Worm (Caenorhabditis elegans) whole organism, L2 larva: ENCODE measurements around the gene Y43F4B.10.

ENCODE experiments used
- C34F6.9 ChIP-seq: fragments of 150-350 bp; optimal IDR thresholded peaks from 2 replicates; lab custom pipeline; 2014; ENCODE audit warnings: missing biosample characterization, missing genetic modification characterization
- F13H6.1 ChIP-seq: sonication (generic microtip); optimal IDR thresholded peaks from 2 replicates; lab custom pipeline; 2016; ENCODE audit warnings: missing genetic modification characterization, missing compliant biosample characterization
- Y55F3AM.14 ChIP-seq: fragments of 200-800 bp; sonication (Bioruptor generic); optimal IDR thresholded peaks from 2 replicates; lab custom pipeline; 2018; ENCODE audit warnings: mild to moderate bottlenecking, missing genetic modification characterization, missing compliant biosample characterization
- alr-1 ChIP-seq: fragments of 150-350 bp; optimal IDR thresholded peaks from 2 replicates; lab custom pipeline; 2014; ENCODE audit warnings: missing biosample characterization, missing genetic modification characterization
- aly-2 ChIP-seq: fragments of 150-350 bp; optimal IDR thresholded peaks from 2 replicates; lab custom pipeline; 2014; ENCODE audit warnings: missing biosample characterization, missing genetic modification characterization
- ama-1 ChIP-seq: fragments of 150-350 bp; optimal IDR thresholded peaks from 2 replicates; lab custom pipeline; 2018; ENCODE audit warnings: inconsistent platforms
- blmp-1 ChIP-seq: sonication (generic microtip); optimal IDR thresholded peaks from 2 replicates; lab custom pipeline; 2017; ENCODE audit warnings: missing genetic modification characterization, mild to moderate bottlenecking, missing compliant biosample characterization, antibody characterized with exemption, moderate library complexity; ENCODE audit not compliant: insufficient read depth
- ceh-82 ChIP-seq: fragments of 150-350 bp; optimal IDR thresholded peaks from 2 replicates; lab custom pipeline; 2014; ENCODE audit warnings: missing biosample characterization, missing genetic modification characterization
- crh-2 ChIP-seq: sonication (generic microtip); optimal IDR thresholded peaks from 2 replicates; lab custom pipeline; 2017; ENCODE audit warnings: missing biosample characterization, missing genetic modification characterization
- egl-27 ChIP-seq: sonication (generic microtip); optimal IDR thresholded peaks from 3 replicates; lab custom pipeline; 2017; ENCODE audit warnings: missing biosample characterization, missing genetic modification reagents, missing genetic modification characterization
- elt-1 ChIP-seq: fragments of 150-350 bp; optimal IDR thresholded peaks from 2 replicates; lab custom pipeline; 2014; ENCODE audit warnings: missing biosample characterization, missing genetic modification characterization
- gmeb-1 ChIP-seq: fragments of 150-350 bp; optimal IDR thresholded peaks from 2 replicates; lab custom pipeline; 2014; ENCODE audit warnings: missing biosample characterization, missing genetic modification characterization
- lin-11 ChIP-seq: fragments of 150-350 bp; sonication (generic microtip); optimal IDR thresholded peaks from 2 replicates; lab custom pipeline; 2014; ENCODE audit warnings: missing biosample characterization, missing genetic modification characterization, inconsistent platforms, mixed read lengths
- lin-13 ChIP-seq: fragments of 150-350 bp; optimal IDR thresholded peaks from 2 replicates; lab custom pipeline; 2014; ENCODE audit warnings: missing biosample characterization, missing genetic modification reagents, missing genetic modification characterization
- lin-39 ChIP-seq: fragments of 150-350 bp; optimal IDR thresholded peaks from 2 replicates; lab custom pipeline; 2014; ENCODE audit warnings: missing biosample characterization, missing genetic modification reagents, missing genetic modification characterization
- lsy-2 ChIP-seq, 2 experiments: fragments of 150-350 bp in 1 of 2; sonication (generic microtip) in 1 of 2; optimal IDR thresholded peaks; 2 replicates each; lab custom pipeline; 2014 to 2017; ENCODE audit warnings: missing biosample characterization in 2 of 2, missing genetic modification characterization in 2 of 2
- mab-5 ChIP-seq: fragments of 150-350 bp; optimal IDR thresholded peaks from 2 replicates; lab custom pipeline; 2014; ENCODE audit warnings: missing biosample characterization, missing genetic modification characterization
- mbf-1 ChIP-seq: sonication (generic microtip); optimal IDR thresholded peaks from 2 replicates; lab custom pipeline; 2017; ENCODE audit warnings: missing biosample characterization, missing genetic modification characterization
- mdl-1 ChIP-seq, 2 experiments: fragments of 150-350 bp in 1 of 2; sonication (generic microtip) in 1 of 2; optimal IDR thresholded peaks; 2 replicates each; lab custom pipeline; 2017; ENCODE audit warnings: missing biosample characterization in 2 of 2, missing genetic modification characterization in 2 of 2
- nhr-129 ChIP-seq: fragments of 150-350 bp; optimal IDR thresholded peaks from 2 replicates; lab custom pipeline; 2014; ENCODE audit warnings: missing biosample characterization, missing genetic modification characterization
- nhr-23 ChIP-seq: fragments of 150-350 bp; optimal IDR thresholded peaks from 2 replicates; lab custom pipeline; 2014; ENCODE audit warnings: missing biosample characterization, missing genetic modification reagents, missing genetic modification characterization
- nhr-237 ChIP-seq: fragments of 150-350 bp; optimal IDR thresholded peaks from 2 replicates; lab custom pipeline; 2014; ENCODE audit warnings: missing biosample characterization, missing genetic modification characterization
- nhr-25 ChIP-seq: fragments of 150-350 bp; sonication (generic microtip); optimal IDR thresholded peaks from 3 replicates; lab custom pipeline; 2014; ENCODE audit warnings: missing biosample characterization, missing genetic modification characterization
- nhr-77 ChIP-seq: fragments of 150-350 bp; optimal IDR thresholded peaks from 2 replicates; lab custom pipeline; 2014; ENCODE audit warnings: missing biosample characterization, missing genetic modification characterization
- peb-1 ChIP-seq: fragments of 150-350 bp; optimal IDR thresholded peaks from 2 replicates; lab custom pipeline; 2014; ENCODE audit warnings: missing biosample characterization, missing genetic modification characterization
- sem-4 ChIP-seq: fragments of 150-350 bp; optimal IDR thresholded peaks from 2 replicates; lab custom pipeline; 2014; ENCODE audit warnings: missing biosample characterization, missing genetic modification reagents, missing genetic modification characterization
- skn-1 ChIP-seq: sonication (generic microtip); optimal IDR thresholded peaks from 2 replicates; lab custom pipeline; 2017; ENCODE audit warnings: missing biosample characterization, missing genetic modification characterization
- sma-3 ChIP-seq: sonication (generic microtip); optimal IDR thresholded peaks from 2 replicates; lab custom pipeline; 2016; ENCODE audit warnings: missing genetic modification reagents, missing genetic modification characterization, missing compliant biosample characterization
- snpc-4 ChIP-seq: fragments of 150-350 bp; optimal IDR thresholded peaks from 2 replicates; lab custom pipeline; 2014; ENCODE audit warnings: missing biosample characterization, missing genetic modification characterization
- unc-39 ChIP-seq: fragments of 150-350 bp; optimal IDR thresholded peaks from 2 replicates; lab custom pipeline; 2014; ENCODE audit warnings: missing biosample characterization, missing genetic modification characterization
- unc-55 ChIP-seq: fragments of 150-350 bp; sonication (generic microtip); optimal IDR thresholded peaks from 3 replicates; lab custom pipeline; 2014; ENCODE audit warnings: missing biosample characterization, missing genetic modification reagents, missing genetic modification characterization
- zag-1 ChIP-seq: fragments of 150-350 bp; optimal IDR thresholded peaks from 2 replicates; lab custom pipeline; 2014; ENCODE audit warnings: missing biosample characterization, missing genetic modification characterization
- ztf-1 ChIP-seq: fragments of 200-800 bp; sonication (Bioruptor generic); conservative IDR thresholded peaks from 2 replicates; pipeline ENCODE4 v1.3.6; 2022; ENCODE audit warnings: missing genetic modification characterization, missing compliant biosample characterization
- ztf-11 ChIP-seq: sonication (generic microtip); optimal IDR thresholded peaks from 2 replicates; lab custom pipeline; 2017; ENCODE audit warnings: missing biosample characterization, missing genetic modification characterization
- ztf-4 ChIP-seq: fragments of 150-350 bp; optimal IDR thresholded peaks from 2 replicates; lab custom pipeline; 2014; ENCODE audit warnings: missing biosample characterization, missing genetic modification characterization

Y43F4B.10 gene

DNA sequence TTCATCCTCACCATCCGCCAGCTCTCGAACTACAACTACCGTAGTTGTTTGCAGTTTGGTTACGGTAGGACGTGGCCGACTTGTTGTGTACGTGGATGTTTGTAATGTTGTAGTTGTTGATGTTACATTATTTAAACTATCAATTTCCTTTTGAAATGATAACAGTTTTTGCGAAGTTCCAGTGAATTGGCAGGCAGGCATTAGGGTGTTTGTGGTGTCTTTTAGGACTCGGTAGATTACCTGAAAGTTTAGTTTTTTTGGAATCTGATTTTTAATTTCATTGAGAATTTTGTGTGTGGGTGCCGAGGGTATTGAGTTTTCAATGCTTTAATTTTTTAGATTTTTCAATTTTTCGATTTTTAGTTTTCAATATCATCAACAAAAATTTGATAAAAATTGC lies 8.7 kb downstream of the Y43F4B.10 start, which contains the start of gene F53A2.11:
F53A2.11 (minus strand) TSS at position 101 of the 400 bp plus-strand sequence.
- no peak for TF ChIP-seq ztf-4 (tag; lab: Kevin White, UChicago)
- TF ChIP-seq mdl-1 (tag; optimal IDR thresholded peaks at IDR 0.05; lab: Kevin White, UChicago), result no peak
- no peak for TF ChIP-seq ceh-82 (tag; lab: Kevin White, UChicago)

DNA sequence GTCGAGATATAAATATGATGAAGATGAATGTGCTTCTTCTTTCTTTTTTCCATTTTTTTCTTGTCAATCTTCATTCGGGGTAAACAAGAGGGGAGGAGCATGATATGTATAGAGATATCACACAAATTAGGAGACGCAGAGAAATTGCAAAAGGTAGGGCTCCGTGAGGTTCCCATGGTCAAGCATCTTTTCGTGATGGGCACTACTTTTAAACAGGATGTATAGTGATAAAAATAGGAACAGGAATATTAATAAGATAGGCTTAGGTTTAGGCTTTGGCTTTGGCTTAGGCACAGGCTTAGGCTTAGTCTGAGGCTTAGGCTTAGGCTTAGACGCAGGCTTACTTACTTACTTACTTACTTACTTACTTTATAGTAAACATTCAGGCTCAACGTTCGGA lies 10.9 kb downstream of the Y43F4B.10 start, which contains the start of gene F53A2.1:
F53A2.1 (minus strand) TSS at position 101 of the 400 bp plus-strand sequence.
- TF ChIP-seq snpc-4 (tag; lab: Kevin White, UChicago) (no peak), aly-2 (tag; lab: Kevin White, UChicago) (no peak), skn-1 (tag; lab: Kevin White, UChicago) (no peak), F13H6.1 (no peak), egl-27 (no peak), unc-39 (tag; lab: Kevin White, UChicago) (no peak), nhr-23 (no peak), Y55F3AM.14 (GFP tag; lab: Kevin White, UChicago) (no peak), ama-1 (lab: Kevin White, UChicago) (no peak), sma-3 (no peak), sem-4 (tag; lab: Kevin White, UChicago) (no peak), crh-2 (no peak), ztf-11 (no peak)
- TF ChIP-seq, all 48 proteins: peak for 0

DNA sequence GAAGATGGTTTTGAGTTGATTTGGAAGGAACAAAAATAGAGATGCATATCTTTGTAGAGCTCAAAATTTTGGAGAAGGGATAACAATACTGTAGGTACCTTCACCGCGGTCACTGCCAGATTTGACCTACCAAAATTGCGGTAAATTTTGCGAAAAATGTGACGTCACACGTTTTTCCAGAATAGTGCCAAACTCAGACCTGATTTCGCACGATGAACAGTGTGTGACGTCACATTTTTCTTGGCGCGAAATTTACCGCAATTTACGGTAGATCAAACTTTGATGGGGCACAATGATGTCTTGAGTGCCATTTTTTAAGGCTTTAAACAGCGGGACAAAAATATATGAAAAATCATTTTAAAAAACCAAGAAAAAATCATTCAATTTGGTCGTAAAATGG lies 15.0 kb downstream of the Y43F4B.10 start:
- TF ChIP-seq egl-27, result no peak
- no peak for TF ChIP-seq nhr-25
- no peak for TF ChIP-seq zag-1 (tag; lab: Kevin White, UChicago)
- no peak for TF ChIP-seq blmp-1 (tag; lab: Kevin White, UChicago)
- TF ChIP-seq lin-39 (tag; lab: Kevin White, UChicago), result no peak
- TF ChIP-seq aly-2 (tag; lab: Kevin White, UChicago), result no peak
- TF ChIP-seq ztf-1, result no peak
- no peak for TF ChIP-seq ama-1 (lab: Kevin White, UChicago)
- no peak for TF ChIP-seq nhr-237 (tag; lab: Kevin White, UChicago)
- no peak for TF ChIP-seq F13H6.1
- TF ChIP-seq mdl-1 (tag; optimal IDR thresholded peaks at IDR 0.05; lab: Kevin White, UChicago), result no peak
- no peak for TF ChIP-seq unc-55
- TF ChIP-seq unc-39 (tag; lab: Kevin White, UChicago), result no peak

DNA sequence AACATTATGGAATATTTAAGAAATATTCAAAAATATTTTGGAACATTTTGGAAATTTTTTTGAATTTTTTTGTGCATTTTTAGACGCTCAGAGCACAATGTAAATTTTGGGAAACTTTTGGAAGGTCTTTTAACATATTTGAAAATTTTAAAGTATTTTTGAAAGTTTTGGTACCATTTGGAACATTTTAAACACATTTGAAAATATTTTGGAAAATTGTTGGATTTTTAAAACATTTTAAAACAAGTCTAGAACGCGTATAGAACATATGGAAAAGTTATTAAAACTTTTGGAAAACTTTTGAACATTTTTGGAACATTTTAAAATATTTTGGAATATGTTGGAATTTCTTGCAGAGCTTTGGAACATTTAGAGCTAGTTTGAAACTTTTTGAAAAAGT lies 19.9 kb downstream of the Y43F4B.10 start, which contains the start of gene sdz-20:
sdz-20 (plus strand) TSS at position 301 of the 400 bp plus-strand sequence.
- TF ChIP-seq crh-2 (no peak), egl-27 (no peak), ztf-1 (no peak), mbf-1 (tag; lab: Kevin White, UChicago) (no peak), lin-39 (tag; lab: Kevin White, UChicago) (no peak)
- TF ChIP-seq, all 48 proteins: peak for 0

DNA sequence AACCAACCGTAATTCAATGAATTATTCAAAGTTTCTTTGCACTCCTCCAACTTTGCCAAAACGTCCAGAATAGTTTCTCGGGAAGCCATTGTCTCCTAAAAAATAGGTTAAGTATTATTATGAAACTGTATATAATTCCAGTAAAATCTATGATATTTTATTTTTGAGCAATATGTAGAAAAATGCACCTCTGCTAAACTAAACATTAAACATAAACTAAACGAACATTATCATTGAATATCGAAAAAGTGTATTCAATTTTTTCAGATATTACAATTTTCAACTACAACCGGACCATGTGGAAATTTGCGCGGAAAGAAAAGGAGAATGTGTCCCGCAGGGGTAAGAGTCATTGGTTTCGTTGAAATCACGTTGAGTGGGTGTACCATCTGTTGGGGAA lies 25.8 kb downstream of the Y43F4B.10 start, which contains the start of gene F53A2.3:
F53A2.3 (minus strand) TSS at position 101 of the 400 bp plus-strand sequence.
- TF ChIP-seq F13H6.1, result no peak
- TF ChIP-seq, all 48 proteins: peak for 0

DNA sequence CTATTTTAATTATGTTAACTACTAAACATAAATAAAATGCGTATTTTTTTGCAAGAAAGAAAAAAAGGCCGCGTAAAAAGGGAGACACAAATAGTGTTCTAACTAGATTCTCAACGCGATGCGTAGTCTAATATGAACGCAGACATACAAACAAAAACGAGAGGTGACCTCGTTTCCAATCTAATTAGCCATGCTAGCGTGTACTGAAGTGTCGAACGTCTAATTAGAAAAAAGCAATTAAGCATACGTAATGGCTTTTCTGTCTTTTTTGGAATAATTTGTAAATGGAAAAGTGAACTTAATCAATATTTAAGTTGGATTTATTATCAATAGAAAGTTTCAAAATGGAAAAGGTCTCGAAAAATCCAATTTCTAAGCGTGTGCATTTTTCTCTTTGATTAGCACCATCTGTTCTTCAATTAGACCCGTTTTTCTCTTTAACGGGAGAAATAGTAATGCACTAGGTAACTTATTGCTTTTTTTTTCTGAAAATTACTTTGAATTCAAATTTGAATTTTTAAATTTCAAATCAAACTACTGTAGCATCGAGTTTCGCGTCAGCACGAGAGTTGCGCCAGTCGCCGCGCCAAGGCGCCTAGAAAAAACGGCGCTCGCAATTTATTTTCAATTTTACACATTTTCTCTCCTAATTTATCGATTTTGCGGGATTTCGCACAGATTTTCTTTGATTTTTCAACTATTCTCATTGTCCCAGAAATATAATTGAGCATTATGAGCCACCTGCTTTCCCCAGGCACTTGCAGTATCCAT lies 26.8 kb downstream of the Y43F4B.10 start:
- TF ChIP-seq lsy-2 (tag; optimal IDR thresholded peaks at IDR 0.05; lab: Kevin White, UChicago), result peak in 1 of 2 experiments; percentile 72
- TF ChIP-seq gmeb-1, result peak; percentile 66
- no peak for TF ChIP-seq nhr-77 (tag; lab: Kevin White, UChicago)
- TF ChIP-seq nhr-25, result no peak
- TF ChIP-seq unc-55, result peak; percentile 46
- peak; percentile 68 for TF ChIP-seq lin-13 (GFP tag; lab: Kevin White, UChicago)

DNA sequence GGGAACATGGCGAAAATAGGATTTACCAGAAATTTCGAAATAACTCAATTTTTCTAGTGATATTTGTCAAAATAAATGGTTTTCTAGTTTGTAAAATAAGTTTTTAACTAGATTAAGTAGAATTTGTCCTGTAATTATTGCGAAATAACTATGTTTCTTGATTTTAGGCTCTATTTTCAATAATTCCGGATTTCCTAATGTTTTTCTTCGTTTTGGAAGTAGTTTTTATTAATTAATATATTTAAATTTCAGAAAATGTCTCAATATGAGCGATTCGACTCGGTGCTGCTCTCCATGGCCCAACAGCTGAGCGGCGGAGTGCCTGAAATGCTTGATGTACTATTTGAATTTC lies 27.4 kb downstream of the Y43F4B.10 start, which contains the start of gene nud-1:
nud-1 (plus strand) TSS at position 253 of the 352 bp plus-strand sequence.
- TF ChIP-seq elt-1 (no peak), peb-1 (tag; lab: Kevin White, UChicago) (no peak), alr-1 (tag; lab: Kevin White, UChicago) (no peak), nhr-129 (tag; lab: Kevin White, UChicago) (no peak), mdl-1 (tag; optimal IDR thresholded peaks at IDR 0.05; lab: Kevin White, UChicago) (no peak), C34F6.9 (tag; lab: Kevin White, UChicago) (no peak), nhr-23 (no peak), nhr-77 (tag; lab: Kevin White, UChicago) (no peak), ceh-82 (tag; lab: Kevin White, UChicago) (no peak), skn-1 (tag; lab: Kevin White, UChicago) (no peak), ama-1 (lab: Kevin White, UChicago) (no peak), lin-11 (tag; lab: Kevin White, UChicago) (no peak), ztf-11 (no peak), mab-5 (tag; lab: Kevin White, UChicago) (no peak)
- TF ChIP-seq, all 48 proteins: peak for 0
